Worm (Caenorhabditis elegans): ENCODE results near the gene dcs-1.

ce11 chrV:20064076-20064475 lies 26.5 kb downstream of the dcs-1 start, which contains the start of gene ttx-1:
- TF ChIP-seq pha-4 (tag; optimal IDR thresholded peaks at IDR 0.05) (no peak), nhr-12 (tag; optimal IDR thresholded peaks at IDR 0.05) (no peak), lin-15B (tag; optimal IDR thresholded peaks at IDR 0.05) (no peak), snpc-4 (tag; optimal IDR thresholded peaks at IDR 0.05) (no peak), nhr-11 (tag; optimal IDR thresholded peaks at IDR 0.05) (no peak), ceh-9 (tag; optimal IDR thresholded peaks at IDR 0.05) (no peak), mml-1 (tag; optimal IDR thresholded peaks at IDR 0.05) (no peak)
